Fruit fly (Drosophila melanogaster): ENCODE results near the gene CG14411.

The CG14411 gene

dm6 chrX:14883993-14884392 lies 51.5 kb downstream of the CG14411 start:
- TF ChIP-seq CG17612 (GFP tag; IDR thresholded peaks at IDR 0.05) (no peak), ems (GFP tag; optimal IDR thresholded peaks at IDR 0.05) (no peak), Sry-β (GFP tag; optimal IDR thresholded peaks at IDR 0.05) (no peak), CG18619 (GFP tag; optimal IDR thresholded peaks at IDR 0.05) (no peak), h (optimal IDR thresholded peaks at IDR 0.05) (no peak), Dfd (GFP tag; optimal IDR thresholded peaks at IDR 0.05) (no peak), lola (GFP tag; optimal IDR thresholded peaks at IDR 0.05) (no peak), CG17359 (tag; optimal IDR thresholded peaks at IDR 0.05) (no peak), gfzf (GFP tag; optimal IDR thresholded peaks at IDR 0.05) (no peak), aop (GFP tag; IDR thresholded peaks at IDR 0.05) (no peak), H15 (GFP tag; IDR thresholded peaks at IDR 0.05) (no peak), salm (tag; optimal IDR thresholded peaks at IDR 0.05) (no peak), CG12391 (tag; optimal IDR thresholded peaks at IDR 0.05) (no peak), Rx (GFP tag; IDR thresholded peaks at IDR 0.05) (no peak), Fer2 (tag; optimal IDR thresholded peaks at IDR 0.05) (no peak), seq (GFP tag; IDR thresholded peaks at IDR 0.05) (no peak)

- TF ChIP-seq CG12769 (tag; optimal IDR thresholded peaks at IDR 0.05) (peak; percentile 74), D19A (tag; optimal IDR thresholded peaks at IDR 0.05) (no peak), Atf6 (GFP tag; IDR thresholded peaks at IDR 0.05) (no peak), oc (tag; optimal IDR thresholded peaks at IDR 0.05) (peak; percentile 35), CG1233 (GFP tag; optimal IDR thresholded peaks at IDR 0.05) (no peak), Dbx (GFP tag; IDR thresholded peaks at IDR 0.05) (no peak), sqz (GFP tag; optimal IDR thresholded peaks at IDR 0.05) (peak; percentile 7), Blimp-1 (GFP tag; optimal IDR thresholded peaks at IDR 0.05) (peak; percentile 9), Abd-B (GFP tag; optimal IDR thresholded peaks at IDR 0.05) (peak; percentile 11), org-1 (GFP tag; optimal IDR thresholded peaks at IDR 0.05) (no peak), CG6654 (GFP tag; optimal IDR thresholded peaks at IDR 0.05) (peak; percentile 97), CG12391 (tag; optimal IDR thresholded peaks at IDR 0.05) (no peak)
Observed at dm6 chrX:14885554-14885953, 53.1 kb downstream of the CG14411 start.
